Worm (Caenorhabditis elegans) whole organism, L4 larva: ENCODE results near the gene nas-11.

Experiments used
- F10B5.3 ChIP-seq: sonication (generic microtip); optimal IDR thresholded peaks from 2 replicates; lab custom pipeline; 2016; ENCODE audit warnings: mild to moderate bottlenecking, missing genetic modification characterization, missing compliant biosample characterization
- F44E2.7 ChIP-seq: fragments of 200-800 bp; sonication (Bioruptor generic); IDR thresholded peaks from 2 replicates; pipeline ENCODE4 v2.1.2; 2022; ENCODE audit warnings: missing genetic modification characterization, missing compliant biosample characterization
- R02D3.7 ChIP-seq: fragments of 150-350 bp; sonication (generic microtip); optimal IDR thresholded peaks from 3 replicates; lab custom pipeline; 2014; ENCODE audit warnings: missing biosample characterization, missing genetic modification characterization
- T20F7.1 ChIP-seq: fragments of 200-800 bp; sonication (Bioruptor generic); optimal IDR thresholded peaks from 2 replicates; lab custom pipeline; 2018; ENCODE audit warnings: mild to moderate bottlenecking, missing genetic modification characterization, missing compliant biosample characterization
- T26A8.4 ChIP-seq: fragments of 200-800 bp; sonication (Bioruptor generic); IDR thresholded peaks from 2 replicates; pipeline ENCODE4 v1.3.6; 2022; ENCODE audit warnings: missing genetic modification characterization, missing compliant biosample characterization
- Y105C5A.15 ChIP-seq: fragments of 200-800 bp; sonication (Bioruptor generic); IDR thresholded peaks from 2 replicates; pipeline ENCODE4 v1.3.6; 2022; ENCODE audit warnings: missing genetic modification characterization, missing compliant biosample characterization
- ZK546.5 ChIP-seq, 2 experiments: sonication (generic microtip); optimal IDR thresholded peaks; 2 replicates each; lab custom pipeline; 2017; ENCODE audit warnings: missing biosample characterization in 2 of 2, missing genetic modification characterization in 2 of 2
- attf-4 ChIP-seq: sonication (generic microtip); optimal IDR thresholded peaks from 3 replicates; lab custom pipeline; 2017; ENCODE audit warnings: missing biosample characterization, missing genetic modification characterization
- ceh-32 ChIP-seq: sonication (generic microtip); optimal IDR thresholded peaks from 2 replicates; lab custom pipeline; 2016; ENCODE audit warnings: mild to moderate bottlenecking, missing genetic modification characterization, missing compliant biosample characterization; ENCODE audit not compliant: poor library complexity
- ceh-44 ChIP-seq: fragments of 200-800 bp; sonication (Bioruptor generic); IDR thresholded peaks from 2 replicates; pipeline ENCODE4 v1.3.6; 2022; ENCODE audit warnings: missing genetic modification reagents, missing genetic modification characterization, missing compliant biosample characterization
- ctbp-1 ChIP-seq: fragments of 200-800 bp; sonication (Bioruptor generic); IDR thresholded peaks from 2 replicates; pipeline ENCODE4 v1.3.6; 2022; ENCODE audit warnings: missing genetic modification reagents, missing genetic modification characterization, missing compliant biosample characterization
- dmd-8 ChIP-seq: fragments of 200-800 bp; sonication (Bioruptor generic); IDR thresholded peaks from 2 replicates; pipeline ENCODE4 v1.3.6; 2022; ENCODE audit warnings: missing genetic modification characterization, missing compliant biosample characterization
- dmd-9 ChIP-seq: fragments of 200-800 bp; sonication (Bioruptor generic); IDR thresholded peaks from 2 replicates; pipeline ENCODE4 v1.3.6; 2022; ENCODE audit warnings: missing genetic modification reagents, missing genetic modification characterization, missing compliant biosample characterization
- dve-1 ChIP-seq: sonication (generic microtip); optimal IDR thresholded peaks from 2 replicates; lab custom pipeline; 2017; ENCODE audit warnings: antibody characterized with exemption, mild to moderate bottlenecking, missing genetic modification characterization, missing compliant biosample characterization; ENCODE audit not compliant: insufficient read depth
- egl-27 ChIP-seq: sonication (generic microtip); optimal IDR thresholded peaks from 3 replicates; lab custom pipeline; 2017; ENCODE audit warnings: missing biosample characterization, missing genetic modification reagents, missing genetic modification characterization
- egl-43 ChIP-seq: fragments of 200-800 bp; sonication (Bioruptor generic); IDR thresholded peaks from 2 replicates; pipeline ENCODE4 v1.3.6; 2022; ENCODE audit warnings: missing genetic modification reagents, missing genetic modification characterization, missing compliant biosample characterization
- fos-1 ChIP-seq: fragments of 150-350 bp; optimal IDR thresholded peaks from 2 replicates; lab custom pipeline; 2014; ENCODE audit warnings: missing biosample characterization, missing genetic modification characterization
- hif-1 ChIP-seq, 2 experiments: sonication (generic microtip); optimal IDR thresholded peaks; 2 replicates each; lab custom pipeline; 2016 to 2017; ENCODE audit warnings: missing compliant biosample characterization in 2 of 2, missing genetic modification characterization in 2 of 2, missing genetic modification reagents in 2 of 2, missing genotype in 2 of 2, mild to moderate bottlenecking in 1 of 2
- hlh-30 ChIP-seq: sonication (generic microtip); optimal IDR thresholded peaks from 2 replicates; lab custom pipeline; 2017; ENCODE audit warnings: antibody characterized with exemption, mild to moderate bottlenecking, missing genetic modification characterization, missing compliant biosample characterization; ENCODE audit not compliant: insufficient read depth
- lim-7 ChIP-seq: fragments of 200-800 bp; sonication (Bioruptor generic); IDR thresholded peaks from 2 replicates; pipeline ENCODE4 v1.3.6; 2022; ENCODE audit warnings: missing genetic modification characterization, missing compliant biosample characterization
- lin-1 ChIP-seq: fragments of 200-800 bp; sonication (Bioruptor generic); IDR thresholded peaks from 2 replicates; pipeline ENCODE4 v1.3.6; 2022; ENCODE audit warnings: missing genetic modification reagents, missing genetic modification characterization, missing compliant biosample characterization
- lin-13 ChIP-seq: fragments of 150-350 bp; optimal IDR thresholded peaks from 2 replicates; lab custom pipeline; 2014; ENCODE audit warnings: missing biosample characterization, missing genetic modification reagents, missing genetic modification characterization
- lin-15B ChIP-seq: fragments of 150-350 bp; sonication (generic microtip); optimal IDR thresholded peaks from 3 replicates; lab custom pipeline; 2014; ENCODE audit warnings: missing biosample characterization, missing genetic modification characterization
- lin-29 ChIP-seq: fragments of 200-800 bp; sonication (Bioruptor generic); IDR thresholded peaks from 2 replicates; pipeline ENCODE4 v1.3.6; 2022; ENCODE audit warnings: missing genetic modification reagents, missing genetic modification characterization, missing compliant biosample characterization
- lin-38 ChIP-seq: fragments of 200-800 bp; sonication (Bioruptor generic); IDR thresholded peaks from 2 replicates; pipeline ENCODE4 v1.3.6; 2022; ENCODE audit warnings: missing genetic modification reagents, missing genetic modification characterization, missing compliant biosample characterization
- lin-39 ChIP-seq: fragments of 150-350 bp; optimal IDR thresholded peaks from 2 replicates; lab custom pipeline; 2014; ENCODE audit warnings: missing biosample characterization, missing genetic modification reagents, missing genetic modification characterization
- madf-5 ChIP-seq, 2 experiments: fragments of 200-800 bp; sonication (Bioruptor generic); IDR thresholded peaks; 2 replicates each; pipeline ENCODE4 v1.3.6; 2022; ENCODE audit warnings: missing compliant biosample characterization in 2 of 2, missing genetic modification characterization in 2 of 2
- mdl-1 ChIP-seq, 2 experiments: fragments of 150-350 bp in 1 of 2; sonication (generic microtip) in 1 of 2; optimal IDR thresholded peaks; 2 replicates each; lab custom pipeline; 2014 to 2017; ENCODE audit warnings: missing biosample characterization in 2 of 2, missing genetic modification characterization in 2 of 2
- mep-1 ChIP-seq: fragments of 150-350 bp; sonication (generic microtip); optimal IDR thresholded peaks from 3 replicates; lab custom pipeline; 2014; ENCODE audit warnings: missing biosample characterization, missing genetic modification characterization
- mxl-3 ChIP-seq: fragments of 200-800 bp; sonication (Bioruptor generic); optimal IDR thresholded peaks from 2 replicates; lab custom pipeline; 2018; ENCODE audit warnings: mild to moderate bottlenecking, missing genetic modification characterization, missing compliant biosample characterization
- nhr-10 ChIP-seq: fragments of 150-350 bp; optimal IDR thresholded peaks from 2 replicates; lab custom pipeline; 2014; ENCODE audit warnings: missing biosample characterization, missing genetic modification characterization
- nhr-237 ChIP-seq: sonication (generic microtip); optimal IDR thresholded peaks from 2 replicates; lab custom pipeline; 2017; ENCODE audit warnings: missing biosample characterization, missing genetic modification characterization
- nhr-25 ChIP-seq: sonication (generic microtip); optimal IDR thresholded peaks from 2 replicates; lab custom pipeline; 2017; ENCODE audit warnings: missing genetic modification characterization, mild to moderate bottlenecking, missing compliant biosample characterization, antibody characterized with exemption, moderate library complexity, borderline replicate concordance; ENCODE audit not compliant: insufficient read depth
- nhr-28 ChIP-seq: fragments of 150-350 bp; optimal IDR thresholded peaks from 2 replicates; lab custom pipeline; 2014; ENCODE audit warnings: missing biosample characterization, missing genetic modification characterization
- nhr-42 ChIP-seq: fragments of 200-800 bp; sonication (Bioruptor generic); IDR thresholded peaks from 2 replicates; pipeline ENCODE4 v1.3.6; 2022; ENCODE audit warnings: missing genetic modification characterization, missing compliant biosample characterization
- nhr-48 ChIP-seq: sonication (generic microtip); optimal IDR thresholded peaks from 2 replicates; lab custom pipeline; 2016; ENCODE audit warnings: mild to moderate bottlenecking, missing genetic modification characterization, missing compliant biosample characterization
- nhr-76 ChIP-seq: fragments of 150-350 bp; optimal IDR thresholded peaks from 2 replicates; lab custom pipeline; 2014; ENCODE audit warnings: missing biosample characterization, missing genetic modification characterization
- pha-4 ChIP-seq, 2 experiments: fragments of 150-350 bp in 1 of 2; fragments of 200-800 bp in 1 of 2; sonication (Bioruptor generic) in 1 of 2; IDR thresholded peaks in 1 of 2; optimal IDR thresholded peaks in 1 of 2; 2 replicates each; pipeline versions ENCODE4 v1.3.6 to Lab custom; 2014 to 2022; ENCODE audit warnings: missing genetic modification characterization in 2 of 2, missing genetic modification reagents in 2 of 2, missing biosample characterization in 1 of 2, missing compliant biosample characterization in 1 of 2
- pqm-1 ChIP-seq: sonication (generic microtip); optimal IDR thresholded peaks from 2 replicates; lab custom pipeline; 2017; ENCODE audit warnings: missing biosample characterization, missing genetic modification characterization
- rbr-2 ChIP-seq: sonication (generic microtip); optimal IDR thresholded peaks from 2 replicates; lab custom pipeline; 2016; ENCODE audit warnings: missing genotype, missing genetic modification characterization, missing compliant biosample characterization
- saeg-2 ChIP-seq: fragments of 200-800 bp; sonication (Bioruptor generic); IDR thresholded peaks from 2 replicates; pipeline ENCODE4 v1.3.6; 2022; ENCODE audit warnings: missing genetic modification reagents, missing genetic modification characterization, missing compliant biosample characterization
- skn-1 ChIP-seq: fragments of 150-350 bp; optimal IDR thresholded peaks from 2 replicates; lab custom pipeline; 2014; ENCODE audit warnings: missing biosample characterization, missing genetic modification characterization
- snpc-4 ChIP-seq: fragments of 150-350 bp; optimal IDR thresholded peaks from 2 replicates; lab custom pipeline; 2014; ENCODE audit warnings: missing biosample characterization, missing genetic modification characterization
- spr-3 ChIP-seq: fragments of 200-800 bp; sonication (Bioruptor generic); optimal IDR thresholded peaks from 2 replicates; lab custom pipeline; 2018; ENCODE audit warnings: mild to moderate bottlenecking, missing genetic modification characterization, missing compliant biosample characterization
- tra-1 ChIP-seq: fragments of 200-800 bp; sonication (Bioruptor generic); IDR thresholded peaks from 2 replicates; pipeline ENCODE4 v1.3.6; 2022; ENCODE audit warnings: missing genetic modification reagents, missing genetic modification characterization, missing compliant biosample characterization
- unc-130 ChIP-seq: sonication (generic microtip); optimal IDR thresholded peaks from 2 replicates; lab custom pipeline; 2016; ENCODE audit warnings: missing genetic modification reagents, missing genetic modification characterization, missing compliant biosample characterization
- unc-39 ChIP-seq: sonication (generic microtip); optimal IDR thresholded peaks from 2 replicates; lab custom pipeline; 2017; ENCODE audit warnings: missing biosample characterization, missing genetic modification characterization
- zag-1 ChIP-seq: fragments of 150-350 bp; optimal IDR thresholded peaks from 2 replicates; lab custom pipeline; 2014; ENCODE audit warnings: missing biosample characterization, missing genetic modification characterization
- zfp-3 ChIP-seq: fragments of 200-800 bp; sonication (Bioruptor generic); conservative IDR thresholded peaks from 2 replicates; pipeline ENCODE4 v1.3.6; 2022; ENCODE audit warnings: missing genetic modification reagents, missing genetic modification characterization, missing compliant biosample characterization
- zip-2 ChIP-seq: fragments of 150-350 bp; optimal IDR thresholded peaks from 2 replicates; lab custom pipeline; 2014; ENCODE audit warnings: missing biosample characterization, missing genetic modification characterization

The nas-11 gene

ce11 chrX:6737329-6738008 lies 24.1 kb downstream of the nas-11 start (continued):
- TF ChIP-seq ceh-32, result no peak
- peak; percentile 87 for TF ChIP-seq T26A8.4 (GFP tag; lab: Robert Waterston, UW)
- peak; percentile 53 for TF ChIP-seq lin-38 (GFP tag; lab: Robert Waterston, UW)
- peak; percentile 94 for TF ChIP-seq nhr-28 (tag; lab: Kevin White, UChicago)
- no peak for TF ChIP-seq unc-39 (tag; lab: Kevin White, UChicago)
- peak; percentile 72 for TF ChIP-seq egl-43
- TF ChIP-seq dmd-9 (GFP tag; lab: Robert Waterston, UW), result no peak
- peak; percentile 97 for TF ChIP-seq mxl-3 (GFP tag; lab: Kevin White, UChicago)
- no peak for TF ChIP-seq R02D3.7 (tag; lab: Kevin White, UChicago)
- TF ChIP-seq saeg-2 (GFP tag; lab: Robert Waterston, UW), result peak; percentile 84; the same call in 1 of the 2 replicates
- no peak for TF ChIP-seq F10B5.3
- TF ChIP-seq tra-1, result peak; percentile 93
- TF ChIP-seq egl-27, result peak; percentile 47
- TF ChIP-seq nhr-25 (tag; lab: Kevin White, UChicago), result peak; percentile 88
- TF ChIP-seq lin-39 (tag; lab: Kevin White, UChicago), result no peak
- TF ChIP-seq lin-15B (tag; lab: Kevin White, UChicago), result no peak
- peak; percentile 99 for TF ChIP-seq hlh-30 (tag; lab: Kevin White, UChicago)
- no peak; the same call in 1 of the 2 replicates for TF ChIP-seq lim-7
- peak; percentile 76 for TF ChIP-seq rbr-2 (tag; lab: Kevin White, UChicago)
- TF ChIP-seq skn-1 (tag; lab: Kevin White, UChicago), result no peak
- peak; percentile 50 for TF ChIP-seq zip-2
- TF ChIP-seq zag-1 (tag; lab: Kevin White, UChicago), result no peak
- no peak for TF ChIP-seq Y105C5A.15
- TF ChIP-seq dve-1 (tag; lab: Kevin White, UChicago), result peak; percentile 91
- TF ChIP-seq nhr-42 (GFP tag; lab: Robert Waterston, UW), result peak; percentile 55; the same call in 1 of the 2 replicates
- no peak for TF ChIP-seq attf-4 (tag; lab: Kevin White, UChicago)
- no peak for TF ChIP-seq unc-130
- peak; percentile 30 for TF ChIP-seq spr-3 (GFP tag; lab: Kevin White, UChicago)
- peak; percentile 92 for TF ChIP-seq ctbp-1 (GFP tag; lab: Robert Waterston, UW)
- no peak for TF ChIP-seq F44E2.7 (GFP tag; lab: Robert Waterston, UW)
- peak; percentile 99 for TF ChIP-seq nhr-48 (tag; lab: Kevin White, UChicago)
- no peak for TF ChIP-seq ZK546.5 (tag; optimal IDR thresholded peaks at IDR 0.05; lab: Kevin White, UChicago)
- TF ChIP-seq nhr-10 (tag; lab: Kevin White, UChicago), result peak; percentile 91
- TF ChIP-seq nhr-237, result no peak
- peak; percentile 13 for TF ChIP-seq pqm-1
- peak; percentile 74 for TF ChIP-seq pha-4 (GFP tag; IDR thresholded peaks at IDR 0.05; lab: Robert Waterston, UW)
- peak; percentile 13 for TF ChIP-seq pha-4 (tag; optimal IDR thresholded peaks at IDR 0.05; lab: Kevin White, UChicago)
- no peak for TF ChIP-seq ceh-44
- peak; percentile 52 for TF ChIP-seq nhr-76
- TF ChIP-seq lin-13 (GFP tag; lab: Kevin White, UChicago), result peak; percentile 62
- TF ChIP-seq mep-1, result peak; percentile 92
- TF ChIP-seq mdl-1 (tag; optimal IDR thresholded peaks at IDR 0.05; lab: Kevin White, UChicago), result peak; percentile 100
- peak; percentile 77 to 97 for TF ChIP-seq hif-1 (tag; optimal IDR thresholded peaks at IDR 0.05; lab: Kevin White, UChicago)
- TF ChIP-seq zfp-3 (GFP tag; lab: Robert Waterston, UW), result peak; percentile 38; the same call in 1 of the 2 replicates
- TF ChIP-seq madf-5 (GFP tag; IDR thresholded peaks at IDR 0.05; lab: Robert Waterston, UW), result no peak
- peak; percentile 91 for TF ChIP-seq lin-1 (GFP tag; lab: Robert Waterston, UW)
- peak; percentile 65 for TF ChIP-seq T20F7.1
- no peak for TF ChIP-seq fos-1 (tag; lab: Kevin White, UChicago)
- TF ChIP-seq lin-29, result no peak
- TF ChIP-seq snpc-4, result no peak
- no peak for TF ChIP-seq dmd-8 (GFP tag; lab: Robert Waterston, UW)
